Fruit fly (Drosophila melanogaster) whole organism, prepupa: ENCODE data around the gene Cog2.

Experiments
- Blimp-1 ChIP-seq: fragments of 200-800 bp; sonication (Bioruptor generic); optimal IDR thresholded peaks from 3 replicates; lab custom pipeline; 2017; ENCODE audit warnings: missing biosample characterization, missing genetic modification characterization, mild to moderate bottlenecking, moderate library complexity, missing genetic modification reagents
- CG10631 ChIP-seq: fragments of 200-800 bp; sonication (Bioruptor generic); optimal IDR thresholded peaks from 2 replicates; lab custom pipeline; 2016; ENCODE audit warnings: missing biosample characterization, missing genetic modification characterization
- CG11902 ChIP-seq: fragments of 200-800 bp; sonication (Bioruptor generic); optimal IDR thresholded peaks from 3 replicates; lab custom pipeline; 2016; ENCODE audit warnings: missing biosample characterization, missing genetic modification characterization
- CG16779 ChIP-seq: fragments of 200-800 bp; sonication (Bioruptor generic); optimal IDR thresholded peaks from 3 replicates; lab custom pipeline; 2017; ENCODE audit warnings: missing biosample characterization, mild to moderate bottlenecking, missing genetic modification characterization
- CG3919 ChIP-seq: fragments of 200-800 bp; sonication (Bioruptor generic); optimal IDR thresholded peaks from 3 replicates; lab custom pipeline; 2016; ENCODE audit warnings: missing biosample characterization, missing genetic modification characterization
- CG6792 ChIP-seq: fragments of 200-800 bp; sonication (Bioruptor generic); optimal IDR thresholded peaks from 3 replicates; lab custom pipeline; 2016; ENCODE audit warnings: missing biosample characterization, missing genetic modification characterization
- Hr39 ChIP-seq: fragments of 200-800 bp; sonication (Bioruptor generic); optimal IDR thresholded peaks from 2 replicates; lab custom pipeline; 2016; ENCODE audit warnings: missing biosample characterization, missing genetic modification characterization
- Sox102F ChIP-seq: fragments of 200-800 bp; sonication (Bioruptor generic); optimal IDR thresholded peaks from 2 replicates; lab custom pipeline; 2016; ENCODE audit warnings: missing biosample characterization, mild to moderate bottlenecking, missing genetic modification characterization
- achi ChIP-seq: fragments of 200-800 bp; sonication (Bioruptor generic); optimal IDR thresholded peaks from 3 replicates; lab custom pipeline; 2016; ENCODE audit warnings: missing biosample characterization, missing genetic modification characterization
- cyc ChIP-seq: fragments of 200-800 bp; sonication (Bioruptor generic); optimal IDR thresholded peaks from 3 replicates; lab custom pipeline; 2016; ENCODE audit warnings: missing biosample characterization, missing genetic modification characterization
- dsx ChIP-seq: fragments of 200-800 bp; optimal IDR thresholded peaks from 3 replicates; lab custom pipeline; 2019; ENCODE audit warnings: missing biosample characterization, mild to moderate bottlenecking, missing genetic modification characterization, moderate library complexity; ENCODE audit not compliant: poor library complexity, severe bottlenecking
- fd59A ChIP-seq: fragments of 200-800 bp; sonication (Bioruptor generic); optimal IDR thresholded peaks from 2 replicates; lab custom pipeline; 2017; ENCODE audit warnings: missing biosample characterization, mild to moderate bottlenecking, missing genetic modification characterization, missing genetic modification reagents
- fd85E ChIP-seq: fragments of 200-800 bp; sonication (Bioruptor generic); optimal IDR thresholded peaks from 3 replicates; lab custom pipeline; 2016; ENCODE audit warnings: missing biosample characterization, missing genetic modification characterization
- spab ChIP-seq: fragments of 200-800 bp; sonication (Bioruptor generic); optimal IDR thresholded peaks from 2 replicates; lab custom pipeline; 2017; ENCODE audit warnings: missing biosample characterization, mild to moderate bottlenecking, missing genetic modification characterization, missing genetic modification reagents

DNA sequence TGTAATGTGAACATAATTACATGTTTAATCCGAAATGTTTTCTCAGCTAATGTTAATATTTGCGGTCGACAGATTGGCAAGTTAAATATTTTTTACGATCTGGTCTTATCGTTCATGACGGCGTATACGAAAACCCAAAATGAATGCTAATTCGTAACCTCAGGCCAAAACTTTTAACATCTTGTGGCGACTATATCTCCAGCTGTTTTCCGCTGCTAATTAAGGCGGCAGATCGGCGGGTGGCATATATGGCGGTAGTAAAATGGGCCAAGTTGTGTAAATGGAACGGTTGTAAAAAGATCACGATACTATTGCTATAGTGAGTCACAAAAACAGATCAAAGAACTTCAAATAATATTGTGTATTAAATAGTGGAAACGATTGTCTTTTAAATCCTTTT is 44.9 kb upstream of the Cog2 start:
- no peak for TF ChIP-seq CG16779 (tag; lab: Kevin White, UChicago)
- no peak for TF ChIP-seq CG6792
- TF ChIP-seq CG10631 (GFP tag; lab: Kevin White, UChicago), result no peak
- no peak for TF ChIP-seq spab (GFP tag; lab: Kevin White, UChicago)
- TF ChIP-seq cyc (GFP tag; lab: Kevin White, UChicago), result no peak
- no peak for TF ChIP-seq CG3919 (GFP tag; lab: Kevin White, UChicago)
- TF ChIP-seq achi, result no peak
- no peak for TF ChIP-seq Hr39 (GFP tag; lab: Kevin White, UChicago)
- no peak for TF ChIP-seq CG11902 (GFP tag; lab: Kevin White, UChicago)
- no peak for TF ChIP-seq fd59A (GFP tag; lab: Kevin White, UChicago)
- TF ChIP-seq Blimp-1 (GFP tag; lab: Kevin White, UChicago), result no peak
- TF ChIP-seq fd85E, result no peak
- no peak for TF ChIP-seq Sox102F (GFP tag; lab: Kevin White, UChicago)
- no peak for TF ChIP-seq dsx
